Fruit fly (Drosophila melanogaster): ENCODE results near the gene CG14104.

- no peak for TF ChIP-seq CG8478 (optimal IDR thresholded peaks at IDR 0.05)
- no peak for TF ChIP-seq CTCF (optimal IDR thresholded peaks at IDR 0.05)
Observed at dm6 chr3L:19845047-19845906, 38.3 kb upstream of the CG14104 start, which contains the start of gene Papss.
